Worm (Caenorhabditis elegans): ENCODE measurements around the gene T28A8.8.

The T28A8.8 gene

DNA sequence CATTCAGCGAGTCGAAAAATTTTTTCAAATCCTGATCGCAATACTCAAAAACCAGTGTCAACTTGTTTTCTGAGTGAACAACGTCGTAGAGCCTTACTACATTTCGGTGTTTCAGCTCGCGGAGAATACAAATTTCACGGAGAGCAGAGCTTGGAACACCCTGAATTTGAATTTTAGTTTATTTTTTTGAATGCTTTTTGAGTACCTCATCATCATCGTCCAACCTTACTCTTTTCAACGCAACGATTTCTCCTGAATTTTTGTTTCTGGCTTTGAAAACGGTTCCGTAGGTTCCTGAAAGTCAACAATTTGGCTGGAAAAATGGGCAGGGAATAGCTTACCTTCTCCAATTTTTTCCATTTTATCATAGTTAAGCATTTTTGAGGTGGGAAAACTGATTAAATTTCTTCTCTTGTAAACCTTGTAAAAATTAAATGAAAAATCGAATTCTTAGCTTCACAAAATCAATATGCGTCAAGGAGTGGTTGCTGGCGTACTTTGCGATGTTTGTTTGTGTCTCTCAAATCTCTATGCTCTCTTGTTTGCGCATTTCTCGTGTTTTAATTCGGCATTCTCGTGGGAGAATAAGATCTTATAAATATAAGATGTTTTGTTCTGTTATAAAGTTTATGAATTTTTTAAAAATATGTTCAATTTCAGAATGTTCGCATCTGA, 36.6 kb upstream of the T28A8.8 start, which contains the start of gene cdk-5 (continued):
- TF ChIP-seq nhr-237 (tag; optimal IDR thresholded peaks at IDR 0.05) (peak; percentile 55), skn-1 (tag; optimal IDR thresholded peaks at IDR 0.05) (peak; percentile 91), nhr-12 (tag; optimal IDR thresholded peaks at IDR 0.05) (peak; percentile 33), mab-9 (GFP tag; IDR thresholded peaks at IDR 0.05) (peak; percentile 81), pqm-1 (tag; optimal IDR thresholded peaks at IDR 0.05) (no peak), C04F5.9 (tag; optimal IDR thresholded peaks at IDR 0.05) (peak; percentile 66), nhr-11 (tag; optimal IDR thresholded peaks at IDR 0.05) (peak; percentile 76), lin-13 (GFP tag; optimal IDR thresholded peaks at IDR 0.05) (peak; percentile 90), nhr-84 (tag; optimal IDR thresholded peaks at IDR 0.05) (no peak), blmp-1 (tag; optimal IDR thresholded peaks at IDR 0.05) (peak; percentile 91)

DNA sequence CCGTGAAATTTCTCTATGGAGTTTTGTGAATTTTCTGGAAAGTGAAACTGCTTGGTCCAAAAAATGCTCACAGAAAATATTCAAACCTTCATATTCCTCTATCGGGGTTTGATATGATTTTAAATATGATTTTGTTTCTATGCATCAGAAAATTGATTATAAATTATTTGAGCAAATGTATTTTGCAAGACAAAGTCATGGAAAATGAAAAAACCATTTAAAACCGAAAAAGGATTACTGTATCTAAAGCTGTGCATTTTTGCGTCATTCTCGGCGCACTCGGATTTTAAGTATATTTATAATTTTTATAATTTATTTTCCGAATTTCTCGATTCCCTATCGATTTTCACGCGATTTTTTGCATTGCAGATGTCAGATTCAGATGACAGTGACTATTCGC, 31.1 kb upstream of the T28A8.8 start, which contains the start of gene pssy-2:
Gene pssy-2, plus strand, starts transcription at position 301 of the 400 bp plus-strand sequence.
- no peak for TF ChIP-seq efl-1 (optimal IDR thresholded peaks at IDR 0.05)
- TF ChIP-seq efl-1 (GFP tag; optimal IDR thresholded peaks at IDR 0.05 in 1 of 2) = no peak
- no peak for TF ChIP-seq alr-1 (tag; optimal IDR thresholded peaks at IDR 0.05; ENCODE audit: borderline replicate concordance)
- TF ChIP-seq pax-3 (tag; optimal IDR thresholded peaks at IDR 0.05) = no peak
- no peak for TF ChIP-seq ama-1 (optimal IDR thresholded peaks at IDR 0.05)
- TF ChIP-seq nhr-84 (tag; optimal IDR thresholded peaks at IDR 0.05) = no peak
- TF ChIP-seq snpc-4 (tag; optimal IDR thresholded peaks at IDR 0.05) = no peak
- TF ChIP-seq nhr-237 (tag; optimal IDR thresholded peaks at IDR 0.05) = no peak
- TF ChIP-seq sup-37 (GFP tag; optimal IDR thresholded peaks at IDR 0.05) = no peak
- TF ChIP-seq nhr-28 (tag; optimal IDR thresholded peaks at IDR 0.05) = no peak
- no peak for TF ChIP-seq xbp-1 (tag; optimal IDR thresholded peaks at IDR 0.05)
- no peak for TF ChIP-seq ztf-11 (tag; optimal IDR thresholded peaks at IDR 0.05)
- TF ChIP-seq egl-27 (tag; optimal IDR thresholded peaks at IDR 0.05) = no peak
- TF ChIP-seq mab-9 (GFP tag; IDR thresholded peaks at IDR 0.05) = no peak

DNA sequence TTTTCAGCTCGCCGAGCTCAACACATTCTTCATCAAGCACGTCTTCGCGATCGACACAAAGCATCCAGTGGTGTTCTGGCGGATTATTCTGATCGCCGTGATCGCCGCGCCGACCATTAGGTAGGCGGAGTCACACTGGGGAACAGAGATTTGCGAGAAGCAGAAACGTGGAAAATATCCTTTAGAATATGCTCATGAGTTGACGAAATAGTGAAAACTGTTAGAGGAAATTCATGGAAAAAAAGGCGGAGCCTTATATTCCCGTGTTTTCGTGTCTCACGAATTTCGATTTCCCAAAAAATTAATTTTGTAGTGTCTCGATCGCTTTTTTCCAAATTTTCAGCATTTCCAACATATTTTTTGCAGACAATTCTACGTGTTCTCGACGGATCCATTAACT, 28.1 kb upstream of the T28A8.8 start:
- TF ChIP-seq ceh-88 (GFP tag; IDR thresholded peaks at IDR 0.05) = no peak
- TF ChIP-seq aha-1 (tag; optimal IDR thresholded peaks at IDR 0.05) = no peak
- TF ChIP-seq rnt-1 (tag; optimal IDR thresholded peaks at IDR 0.05) = peak; percentile 34
- TF ChIP-seq sox-4 (tag; optimal IDR thresholded peaks at IDR 0.05) = peak; percentile 28
- TF ChIP-seq unc-98 (GFP tag; IDR thresholded peaks at IDR 0.05) = peak; percentile 58
- peak; percentile 2 to 38 for TF ChIP-seq efl-1 (optimal IDR thresholded peaks at IDR 0.05)
- peak in 1 of 2 experiments; percentile 82 for TF ChIP-seq efl-1 (GFP tag; optimal IDR thresholded peaks at IDR 0.05 in 1 of 2)
- TF ChIP-seq nhr-90 (tag; optimal IDR thresholded peaks at IDR 0.05; ENCODE audit: poor library complexity) = peak; percentile 42
- peak; percentile 40 for TF ChIP-seq ceh-63 (GFP tag; optimal IDR thresholded peaks at IDR 0.05)
- TF ChIP-seq efl-3 (GFP tag; optimal IDR thresholded peaks at IDR 0.05) = no peak
- no peak for TF ChIP-seq lin-13 (GFP tag; optimal IDR thresholded peaks at IDR 0.05)
- TF ChIP-seq fkh-4 (tag; optimal IDR thresholded peaks at IDR 0.05; ENCODE audit: borderline replicate concordance) = peak; percentile 10
- no peak for TF ChIP-seq unc-130 (tag; optimal IDR thresholded peaks at IDR 0.05)
- TF ChIP-seq dpl-1 (GFP tag; optimal IDR thresholded peaks at IDR 0.05) = no peak
- peak; percentile 26 for TF ChIP-seq nhr-85 (tag)
- peak; percentile 36 for TF ChIP-seq ceh-90 (tag; optimal IDR thresholded peaks at IDR 0.05)
- TF ChIP-seq lir-3 (tag; optimal IDR thresholded peaks at IDR 0.05; ENCODE audit: poor library complexity) = peak; percentile 66
- no peak for TF ChIP-seq ztf-4 (tag; optimal IDR thresholded peaks at IDR 0.05)
- 0 out of 2 replicates have a peak, but pooled peaks have one; percentile 9 for TF ChIP-seq nhr-19 (GFP tag; conservative IDR thresholded peaks at IDR 0.05)
- peak in 1 of 2 experiments; percentile 53 for TF ChIP-seq ztf-11 (tag; optimal IDR thresholded peaks at IDR 0.05)
- TF ChIP-seq grh-1 (GFP tag; IDR thresholded peaks at IDR 0.05) = no peak
- no peak for TF ChIP-seq unc-86 (tag; optimal IDR thresholded peaks at IDR 0.05)
- TF ChIP-seq pqm-1 (tag; optimal IDR thresholded peaks at IDR 0.05) = no peak
- TF ChIP-seq nhr-237 (tag; optimal IDR thresholded peaks at IDR 0.05) = no peak
- no peak for TF ChIP-seq mdl-1 (tag; optimal IDR thresholded peaks at IDR 0.05)
